Worm (Caenorhabditis elegans) whole organism, young adult: ENCODE data around the gene cec-1.

Experiments
- F57C9.4 ChIP-seq: sonication (generic microtip); optimal IDR thresholded peaks from 2 replicates; lab custom pipeline; 2017; ENCODE audit warnings: mild to moderate bottlenecking, missing genetic modification characterization, missing compliant biosample characterization
- hlh-12 ChIP-seq: sonication (generic microtip); optimal IDR thresholded peaks from 2 replicates; lab custom pipeline; 2016; ENCODE audit warnings: missing genetic modification characterization, missing compliant biosample characterization
- unc-62 ChIP-seq: fragments of 150-350 bp; optimal IDR thresholded peaks from 2 replicates; lab custom pipeline; 2014; ENCODE audit warnings: missing biosample characterization, missing genetic modification reagents, missing genetic modification characterization

DNA sequence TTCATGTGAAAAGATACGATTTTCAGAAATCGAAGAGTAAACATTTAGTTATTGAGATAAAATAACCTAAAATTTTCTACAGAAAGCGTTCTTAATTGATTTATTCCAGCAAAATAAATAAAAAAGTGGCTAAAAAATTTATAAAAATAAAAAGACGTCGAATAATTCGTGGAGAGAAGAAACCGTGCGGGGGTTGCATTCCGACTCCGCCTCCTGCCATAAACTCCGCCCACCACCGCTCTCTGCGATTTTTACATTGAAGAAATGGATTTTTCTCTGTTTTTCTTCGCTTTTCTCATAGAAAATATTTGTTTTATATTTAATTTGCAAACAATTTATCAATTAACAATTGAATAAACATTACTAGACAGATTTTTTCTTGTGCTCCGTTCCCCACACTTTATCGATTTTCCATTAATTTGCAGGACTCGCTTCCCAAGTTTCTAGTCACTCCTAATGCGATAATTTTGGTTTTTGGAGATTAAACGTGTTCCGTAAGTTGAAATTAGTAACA, 20.6 kb upstream of the cec-1 start, which contains the start of the genes ubxn-4 and cyy-1:
- TF ChIP-seq unc-62 (GFP tag; lab: Kevin White, UChicago) (no peak), F57C9.4 (tag; lab: Kevin White, UChicago) (no peak), hlh-12 (tag; lab: Kevin White, UChicago) (no peak)
